Fruit fly (Drosophila melanogaster): ENCODE measurements around the gene Wnt4.

Wnt4 gene

dm6 chr2L:7222829-7223272 is 54.1 kb downstream of the Wnt4 start, which contains the start of gene mEFG1:
TSS of gene mEFG1 (minus strand) at chr2L:7223081.
- TF ChIP-seq CG8478 (optimal IDR thresholded peaks at IDR 0.05), result no peak

dm6 chr2L:7219650-7220267 is 57.2 kb downstream of the Wnt4 start, which contains the start of gene CG13784:
TSS of gene CG13784 (minus strand) at chr2L:7220033.
- TF ChIP-seq CG8478 (optimal IDR thresholded peaks at IDR 0.05), result no peak
- TF ChIP-seq psq (optimal IDR thresholded peaks at IDR 0.05), result no peak
- TF ChIP-seq pan (optimal IDR thresholded peaks at IDR 0.05), result no peak
- no peak for TF ChIP-seq EcR (GFP tag; optimal IDR thresholded peaks at IDR 0.05)

- no peak for TF ChIP-seq psq (optimal IDR thresholded peaks at IDR 0.05)
- no peak for TF ChIP-seq CG8478 (optimal IDR thresholded peaks at IDR 0.05)
- TF ChIP-seq pan (optimal IDR thresholded peaks at IDR 0.05), result no peak
- TF ChIP-seq Dll (optimal IDR thresholded peaks at IDR 0.05), result no peak
- no peak for TF ChIP-seq EcR (GFP tag; optimal IDR thresholded peaks at IDR 0.05)
- TF ChIP-seq usp (GFP tag; optimal IDR thresholded peaks at IDR 0.05), result no peak
Observed at dm6 chr2L:7219172-7219571, 57.8 kb downstream of the Wnt4 start.

dm6 chr2L:7217931-7218330 is 59.0 kb downstream of the Wnt4 start:
- no peak for TF ChIP-seq pan (optimal IDR thresholded peaks at IDR 0.05)
- no peak for TF ChIP-seq Dll (optimal IDR thresholded peaks at IDR 0.05)
- TF ChIP-seq EcR (GFP tag; optimal IDR thresholded peaks at IDR 0.05), result no peak
- no peak for TF ChIP-seq psq (optimal IDR thresholded peaks at IDR 0.05)
- no peak for TF ChIP-seq usp (GFP tag; optimal IDR thresholded peaks at IDR 0.05)
- TF ChIP-seq CG8478 (optimal IDR thresholded peaks at IDR 0.05), result no peak

- TF ChIP-seq EcR (GFP tag; optimal IDR thresholded peaks at IDR 0.05) (no peak), pan (optimal IDR thresholded peaks at IDR 0.05) (no peak), Dll (optimal IDR thresholded peaks at IDR 0.05) (no peak), CG8478 (optimal IDR thresholded peaks at IDR 0.05) (no peak)
Observed at dm6 chr2L:7217059-7217458, 59.9 kb downstream of the Wnt4 start.

dm6 chr2L:7216272-7216671 is 60.7 kb downstream of the Wnt4 start:
- no peak for TF ChIP-seq CG8478 (optimal IDR thresholded peaks at IDR 0.05)
- no peak for TF ChIP-seq EcR (GFP tag; optimal IDR thresholded peaks at IDR 0.05)

- no peak for TF ChIP-seq Dll (optimal IDR thresholded peaks at IDR 0.05)
- no peak for TF ChIP-seq EcR (GFP tag; optimal IDR thresholded peaks at IDR 0.05)
Observed at dm6 chr2L:7215657-7216056, 61.3 kb downstream of the Wnt4 start.

dm6 chr2L:7214885-7215284 is 62.1 kb downstream of the Wnt4 start:
- TF ChIP-seq pan (optimal IDR thresholded peaks at IDR 0.05) (no peak), psq (optimal IDR thresholded peaks at IDR 0.05) (no peak), Dll (optimal IDR thresholded peaks at IDR 0.05) (no peak), CG8478 (optimal IDR thresholded peaks at IDR 0.05) (no peak), EcR (GFP tag; optimal IDR thresholded peaks at IDR 0.05) (no peak), usp (GFP tag; optimal IDR thresholded peaks at IDR 0.05) (no peak)

dm6 chr2L:7213532-7213931 is 63.4 kb downstream of the Wnt4 start:
- TF ChIP-seq usp (GFP tag; optimal IDR thresholded peaks at IDR 0.05) (no peak), pan (optimal IDR thresholded peaks at IDR 0.05) (no peak), Dll (optimal IDR thresholded peaks at IDR 0.05) (no peak), EcR (GFP tag; optimal IDR thresholded peaks at IDR 0.05) (no peak), CG8478 (optimal IDR thresholded peaks at IDR 0.05) (no peak), psq (optimal IDR thresholded peaks at IDR 0.05) (no peak)

dm6 chr2L:7207660-7208059 is 69.3 kb downstream of the Wnt4 start:
- TF ChIP-seq psq (optimal IDR thresholded peaks at IDR 0.05) (no peak), pan (optimal IDR thresholded peaks at IDR 0.05) (no peak), usp (GFP tag; optimal IDR thresholded peaks at IDR 0.05) (no peak), EcR (GFP tag; optimal IDR thresholded peaks at IDR 0.05) (no peak), Dll (optimal IDR thresholded peaks at IDR 0.05) (no peak), CG8478 (optimal IDR thresholded peaks at IDR 0.05) (no peak)
